Fruit fly (Drosophila melanogaster) whole organism, prepupa: ENCODE data around the gene IA-2.

ENCODE experiments used
- CG10631 ChIP-seq: fragments of 200-800 bp; sonication (Bioruptor generic); optimal IDR thresholded peaks from 2 replicates; lab custom pipeline; 2016; ENCODE audit warnings: missing biosample characterization, missing genetic modification characterization
- CG10669 ChIP-seq: fragments of 200-800 bp; sonication (Bioruptor generic); optimal IDR thresholded peaks from 3 replicates; lab custom pipeline; 2018; ENCODE audit warnings: missing biosample characterization, mild to moderate bottlenecking, missing genetic modification characterization, moderate library complexity
- CG11294 ChIP-seq: fragments of 200-800 bp; sonication (Bioruptor generic); IDR thresholded peaks from 2 replicates; pipeline ENCODE4 v1.3.6; 2022; ENCODE audit warnings: missing biosample characterization, missing genetic modification characterization
- CG11762 ChIP-seq: fragments of 200-800 bp; sonication (Bioruptor generic); optimal IDR thresholded peaks from 3 replicates; lab custom pipeline; 2016; ENCODE audit warnings: missing biosample characterization, missing genetic modification characterization; ENCODE audit not compliant: insufficient read depth
- CG11902 ChIP-seq: fragments of 200-800 bp; sonication (Bioruptor generic); optimal IDR thresholded peaks from 3 replicates; lab custom pipeline; 2016; ENCODE audit warnings: missing biosample characterization, missing genetic modification characterization
- CG15336 ChIP-seq: fragments of 200-800 bp; sonication (Bioruptor generic); IDR thresholded peaks from 2 replicates; pipeline ENCODE4 v1.3.6; 2022; ENCODE audit warnings: missing biosample characterization, missing genetic modification characterization
- CG1621 ChIP-seq: fragments of 200-800 bp; sonication (Bioruptor generic); optimal IDR thresholded peaks from 3 replicates; lab custom pipeline; 2018; ENCODE audit warnings: missing biosample characterization, mild to moderate bottlenecking, missing genetic modification characterization
- CG3032 ChIP-seq: fragments of 200-800 bp; optimal IDR thresholded peaks from 2 replicates; lab custom pipeline; 2019; ENCODE audit warnings: missing biosample characterization, mild to moderate bottlenecking, missing genetic modification characterization, moderate library complexity
- CG32006 ChIP-seq: fragments of 200-800 bp; sonication (Bioruptor generic); optimal IDR thresholded peaks from 3 replicates; lab custom pipeline; 2017; ENCODE audit warnings: missing biosample characterization, mild to moderate bottlenecking, missing genetic modification characterization
- CG34406 ChIP-seq: fragments of 200-800 bp; sonication (Bioruptor generic); optimal IDR thresholded peaks from 3 replicates; lab custom pipeline; 2016; ENCODE audit warnings: missing biosample characterization, missing genetic modification characterization
- CG3919 ChIP-seq: fragments of 200-800 bp; sonication (Bioruptor generic); optimal IDR thresholded peaks from 3 replicates; lab custom pipeline; 2016; ENCODE audit warnings: missing biosample characterization, missing genetic modification characterization
- CG6163 ChIP-seq: fragments of 200-800 bp; sonication (Bioruptor generic); IDR thresholded peaks from 3 replicates; pipeline ENCODE4 v1.3.6; 2022; ENCODE audit warnings: missing biosample characterization, missing genetic modification characterization
- CG6276 ChIP-seq: fragments of 200-800 bp; sonication (Bioruptor generic); optimal IDR thresholded peaks from 2 replicates; lab custom pipeline; 2017; ENCODE audit warnings: missing biosample characterization, mild to moderate bottlenecking, missing genetic modification characterization
- CG6792 ChIP-seq: fragments of 200-800 bp; sonication (Bioruptor generic); optimal IDR thresholded peaks from 3 replicates; lab custom pipeline; 2016; ENCODE audit warnings: missing biosample characterization, missing genetic modification characterization
- CG6808 ChIP-seq: fragments of 200-800 bp; sonication (Bioruptor generic); optimal IDR thresholded peaks from 3 replicates; lab custom pipeline; 2017; ENCODE audit warnings: missing biosample characterization, missing genetic modification characterization, mild to moderate bottlenecking, moderate library complexity, missing genetic modification reagents
- CG6854 ChIP-seq: fragments of 200-800 bp; sonication (Bioruptor generic); optimal IDR thresholded peaks from 2 replicates; lab custom pipeline; 2017; ENCODE audit warnings: missing biosample characterization, mild to moderate bottlenecking, missing genetic modification characterization
- CG7368 ChIP-seq: fragments of 200-800 bp; sonication (Bioruptor generic); optimal IDR thresholded peaks from 3 replicates; lab custom pipeline; 2016; ENCODE audit warnings: missing biosample characterization, missing genetic modification characterization
- CG8632 ChIP-seq: fragments of 200-800 bp; sonication (Bioruptor generic); optimal IDR thresholded peaks from 3 replicates; lab custom pipeline; 2016; ENCODE audit warnings: missing biosample characterization, missing genetic modification characterization
- CG9139 ChIP-seq: fragments of 200-800 bp; sonication (Bioruptor generic); optimal IDR thresholded peaks from 3 replicates; lab custom pipeline; 2017; ENCODE audit warnings: missing biosample characterization, mild to moderate bottlenecking, missing genetic modification characterization
- Eip75B ChIP-seq: fragments of 200-800 bp; sonication (Bioruptor generic); optimal IDR thresholded peaks from 3 replicates; lab custom pipeline; 2016; ENCODE audit warnings: missing biosample characterization, missing genetic modification characterization
- Eip78C ChIP-seq: fragments of 200-800 bp; sonication (Bioruptor generic); peaks from one replicate; lab custom pipeline; 2016; ENCODE audit warnings: missing biosample characterization, missing genetic modification characterization
- Eip93F ChIP-seq: fragments of 200-800 bp; sonication (Bioruptor generic); optimal IDR thresholded peaks from 2 replicates; lab custom pipeline; 2016; ENCODE audit warnings: missing biosample characterization, mild to moderate bottlenecking, missing genetic modification characterization
- Ets21C ChIP-seq: fragments of 200-800 bp; sonication (Bioruptor generic); optimal IDR thresholded peaks from 3 replicates; lab custom pipeline; 2016; ENCODE audit warnings: missing biosample characterization, missing genetic modification characterization
- Gug ChIP-seq: fragments of 200-800 bp; sonication (Bioruptor generic); IDR thresholded peaks from 2 replicates; pipeline ENCODE4 v1.3.6; 2022; ENCODE audit warnings: missing biosample characterization, missing genetic modification characterization
- Hr38 ChIP-seq: sonication (Bioruptor generic); optimal IDR thresholded peaks from 2 replicates; lab custom pipeline; 2016; ENCODE audit warnings: missing biosample characterization, missing genetic modification characterization
- Hr39 ChIP-seq: fragments of 200-800 bp; sonication (Bioruptor generic); optimal IDR thresholded peaks from 2 replicates; lab custom pipeline; 2016; ENCODE audit warnings: missing biosample characterization, missing genetic modification characterization
- Hr4 ChIP-seq: fragments of 200-800 bp; sonication (Bioruptor generic); optimal IDR thresholded peaks from 3 replicates; lab custom pipeline; 2016; ENCODE audit warnings: missing biosample characterization, missing genetic modification characterization
- Lpt ChIP-seq: fragments of 200-800 bp; sonication (Bioruptor generic); optimal IDR thresholded peaks from 3 replicates; lab custom pipeline; 2016; ENCODE audit warnings: missing biosample characterization, missing genetic modification characterization
- Met ChIP-seq: fragments of 200-800 bp; sonication (Bioruptor generic); optimal IDR thresholded peaks from 3 replicates; lab custom pipeline; 2016; ENCODE audit warnings: missing biosample characterization, missing genetic modification characterization
- Smox ChIP-seq: fragments of 200-800 bp; sonication (Bioruptor generic); optimal IDR thresholded peaks from 3 replicates; lab custom pipeline; 2016; ENCODE audit warnings: missing biosample characterization, missing genetic modification characterization
- Sox102F ChIP-seq: fragments of 200-800 bp; sonication (Bioruptor generic); optimal IDR thresholded peaks from 2 replicates; lab custom pipeline; 2016; ENCODE audit warnings: missing biosample characterization, mild to moderate bottlenecking, missing genetic modification characterization
- Sox14 ChIP-seq: fragments of 200-800 bp; sonication (Bioruptor generic); optimal IDR thresholded peaks from 3 replicates; lab custom pipeline; 2016; ENCODE audit warnings: missing biosample characterization, missing genetic modification characterization
- Sox15 ChIP-seq: fragments of 200-800 bp; sonication (Bioruptor generic); optimal IDR thresholded peaks from 3 replicates; lab custom pipeline; 2016; ENCODE audit warnings: missing biosample characterization, missing genetic modification characterization
- acj6 ChIP-seq: fragments of 200-800 bp; sonication (Bioruptor generic); optimal IDR thresholded peaks from 3 replicates; lab custom pipeline; 2016; ENCODE audit warnings: missing biosample characterization, missing genetic modification characterization
- cyc ChIP-seq: fragments of 200-800 bp; sonication (Bioruptor generic); optimal IDR thresholded peaks from 3 replicates; lab custom pipeline; 2016; ENCODE audit warnings: missing biosample characterization, missing genetic modification characterization
- dsx ChIP-seq: fragments of 200-800 bp; optimal IDR thresholded peaks from 3 replicates; lab custom pipeline; 2019; ENCODE audit warnings: missing biosample characterization, mild to moderate bottlenecking, missing genetic modification characterization, moderate library complexity; ENCODE audit not compliant: poor library complexity, severe bottlenecking
- eg ChIP-seq: fragments of 200-800 bp; sonication (Bioruptor generic); IDR thresholded peaks from 3 replicates; pipeline ENCODE4 v1.3.6; 2022; ENCODE audit warnings: missing biosample characterization, missing genetic modification characterization
- esn ChIP-seq: fragments of 200-800 bp; sonication (Bioruptor generic); optimal IDR thresholded peaks from 2 replicates; lab custom pipeline; 2016; ENCODE audit warnings: missing biosample characterization, mild to moderate bottlenecking, missing genetic modification characterization, moderate library complexity
- fd59A ChIP-seq: fragments of 200-800 bp; sonication (Bioruptor generic); optimal IDR thresholded peaks from 2 replicates; lab custom pipeline; 2017; ENCODE audit warnings: missing biosample characterization, mild to moderate bottlenecking, missing genetic modification characterization, missing genetic modification reagents
- fd85E ChIP-seq: fragments of 200-800 bp; sonication (Bioruptor generic); optimal IDR thresholded peaks from 3 replicates; lab custom pipeline; 2016; ENCODE audit warnings: missing biosample characterization, missing genetic modification characterization
- fkh ChIP-seq: fragments of 200-800 bp; sonication (Bioruptor generic); optimal IDR thresholded peaks from 3 replicates; lab custom pipeline; 2017; ENCODE audit warnings: missing biosample characterization, mild to moderate bottlenecking, missing genetic modification characterization, moderate library complexity
- lz ChIP-seq: fragments of 200-800 bp; sonication (Bioruptor generic); optimal IDR thresholded peaks from 3 replicates; lab custom pipeline; 2016; ENCODE audit warnings: missing biosample characterization, missing genetic modification characterization
- net ChIP-seq: fragments of 200-800 bp; sonication (Bioruptor generic); optimal IDR thresholded peaks from 3 replicates; lab custom pipeline; 2016; ENCODE audit warnings: missing biosample characterization, missing genetic modification characterization
- pdm3 ChIP-seq: fragments of 200-800 bp; sonication (Bioruptor generic); optimal IDR thresholded peaks from 3 replicates; lab custom pipeline; 2016; ENCODE audit warnings: missing biosample characterization, missing genetic modification characterization
- spab ChIP-seq: fragments of 200-800 bp; sonication (Bioruptor generic); optimal IDR thresholded peaks from 2 replicates; lab custom pipeline; 2017; ENCODE audit warnings: missing biosample characterization, mild to moderate bottlenecking, missing genetic modification characterization, missing genetic modification reagents
- ss ChIP-seq, 2 experiments: fragments of 200-800 bp; sonication (Bioruptor generic); optimal IDR thresholded peaks; 2 replicates in 1 of 2; 3 replicates in 1 of 2; lab custom pipeline; 2017 to 2018; ENCODE audit warnings: mild to moderate bottlenecking in 2 of 2, missing biosample characterization in 2 of 2, missing genetic modification characterization in 2 of 2, moderate library complexity in 1 of 2
- topi ChIP-seq: fragments of 200-800 bp; sonication (Bioruptor generic); optimal IDR thresholded peaks from 3 replicates; lab custom pipeline; 2016; ENCODE audit warnings: missing biosample characterization, missing genetic modification characterization
- vri ChIP-seq: fragments of 200-800 bp; sonication (Bioruptor generic); optimal IDR thresholded peaks from 3 replicates; lab custom pipeline; 2016; ENCODE audit warnings: missing biosample characterization, mild to moderate bottlenecking, missing genetic modification characterization

The IA-2 gene

dm6 chr2L:1070941-1071340 lies 23.1 kb upstream of the IA-2 start (continued):
- TF ChIP-seq Hr38 (GFP tag; lab: Kevin White, UChicago): no peak
- no peak for TF ChIP-seq CG11902 (GFP tag; lab: Kevin White, UChicago)
- TF ChIP-seq CG6792 (GFP tag; lab: Kevin White, UChicago): peak; percentile 19
- peak; percentile 2 for TF ChIP-seq CG6808 (GFP tag; lab: Kevin White, UChicago)
- TF ChIP-seq CG34406 (GFP tag; lab: Kevin White, UChicago): no peak
- no peak for TF ChIP-seq fd85E (GFP tag; lab: Kevin White, UChicago)
- peak; percentile 48 for TF ChIP-seq Hr39 (GFP tag; lab: Kevin White, UChicago)
- TF ChIP-seq Met: peak; percentile 40
- TF ChIP-seq Gug (GFP tag; lab: Robert Waterston, UW): no peak
- peak; percentile 14 for TF ChIP-seq CG32006 (GFP tag; lab: Kevin White, UChicago)
- TF ChIP-seq Smox (GFP tag; lab: Kevin White, UChicago): peak; percentile 26
- TF ChIP-seq eg (GFP tag; lab: Robert Waterston, UW): no peak
- TF ChIP-seq Lpt (GFP tag; lab: Kevin White, UChicago): no peak
- no peak for TF ChIP-seq fd59A (GFP tag; lab: Kevin White, UChicago)
- TF ChIP-seq CG6854 (GFP tag; lab: Kevin White, UChicago): no peak
- no peak for TF ChIP-seq CG7368 (GFP tag; lab: Kevin White, UChicago)
- TF ChIP-seq CG1621 (tag; lab: Kevin White, UChicago): no peak
- TF ChIP-seq lz (GFP tag; lab: Kevin White, UChicago): no peak
- TF ChIP-seq topi (GFP tag; lab: Kevin White, UChicago): no peak
- TF ChIP-seq Eip78C: peak; percentile 73
- peak; percentile 35 for TF ChIP-seq CG10631 (GFP tag; lab: Kevin White, UChicago)
- TF ChIP-seq cyc: peak; percentile 26
- no peak for TF ChIP-seq ss (GFP tag; optimal IDR thresholded peaks at IDR 0.05; lab: Kevin White, UChicago)
- TF ChIP-seq vri (GFP tag; lab: Kevin White, UChicago): peak; percentile 11
- TF ChIP-seq CG11762 (GFP tag; lab: Kevin White, UChicago): peak; percentile 7

DNA sequence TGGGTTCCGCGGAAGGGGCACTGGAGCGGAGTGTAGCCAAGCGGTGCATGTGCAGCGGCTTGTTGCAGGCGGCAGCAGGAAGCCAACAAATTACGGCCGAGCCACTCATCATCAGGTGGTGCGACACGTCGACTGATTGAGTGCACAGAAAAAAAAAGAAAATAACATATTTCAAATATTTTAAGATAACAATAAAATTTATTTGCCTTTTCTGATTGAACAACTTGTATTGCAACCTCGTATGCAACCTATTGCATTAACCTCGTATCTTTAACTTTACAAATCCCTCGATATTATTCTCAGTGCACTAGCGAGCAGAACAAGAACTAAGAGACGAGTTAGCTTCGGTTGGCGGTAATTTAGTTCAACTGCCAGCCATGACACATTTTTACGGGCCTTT lies 22.5 kb upstream of the IA-2 start:
- TF ChIP-seq esn (GFP tag; lab: Kevin White, UChicago) (peak; percentile 67), CG3032 (peak; percentile 61), Eip93F (GFP tag; lab: Kevin White, UChicago) (no peak), Hr39 (GFP tag; lab: Kevin White, UChicago) (peak; percentile 43), acj6 (GFP tag; lab: Kevin White, UChicago) (peak; percentile 49), spab (peak; percentile 65), CG11762 (GFP tag; lab: Kevin White, UChicago) (no peak), Sox14 (GFP tag; lab: Kevin White, UChicago) (peak; percentile 53), Ets21C (no peak), Hr4 (GFP tag; lab: Kevin White, UChicago) (peak; percentile 67), CG10669 (GFP tag; lab: Kevin White, UChicago) (peak; percentile 59), lz (GFP tag; lab: Kevin White, UChicago) (peak; percentile 62), CG7368 (GFP tag; lab: Kevin White, UChicago) (peak; percentile 7), Met (peak; percentile 72), fd59A (GFP tag; lab: Kevin White, UChicago) (peak; percentile 46), CG11294 (GFP tag; lab: Robert Waterston, UW) (no peak), Sox102F (GFP tag; lab: Kevin White, UChicago) (peak; percentile 61), CG6854 (GFP tag; lab: Kevin White, UChicago) (no peak), CG34406 (GFP tag; lab: Kevin White, UChicago) (peak; percentile 55), CG1621 (tag; lab: Kevin White, UChicago) (peak; percentile 65), CG6276 (GFP tag; lab: Kevin White, UChicago) (peak; percentile 40), net (peak; percentile 38), dsx (peak; percentile 56), vri (GFP tag; lab: Kevin White, UChicago) (peak; percentile 15), fkh (GFP tag; lab: Kevin White, UChicago) (no peak), CG3919 (GFP tag; lab: Kevin White, UChicago) (peak; percentile 64), CG9139 (GFP tag; lab: Kevin White, UChicago) (peak; percentile 15), Sox15 (GFP tag; lab: Kevin White, UChicago) (no peak), CG10631 (GFP tag; lab: Kevin White, UChicago) (peak; percentile 61), CG8632 (peak; percentile 39), CG15336 (GFP tag; lab: Robert Waterston, UW) (peak; percentile 70), Eip78C (peak; percentile 78), ss (GFP tag; optimal IDR thresholded peaks at IDR 0.05; lab: Kevin White, UChicago) (peak; percentile 49 to 56), pdm3 (GFP tag; lab: Kevin White, UChicago) (peak; percentile 55), Smox (GFP tag; lab: Kevin White, UChicago) (peak; percentile 51), CG6163 (GFP tag; lab: Robert Waterston, UW) (peak; percentile 84), Eip75B (GFP tag; lab: Kevin White, UChicago) (peak; percentile 61)
